Worm (Caenorhabditis elegans) whole organism, L4 larva: ENCODE measurements around the gene M110.8.

ENCODE experiments used
- F10B5.3 ChIP-seq: sonication (generic microtip); optimal IDR thresholded peaks from 2 replicates; lab custom pipeline; 2016; ENCODE audit warnings: mild to moderate bottlenecking, missing genetic modification characterization, missing compliant biosample characterization
- F26F4.8 ChIP-seq: fragments of 200-800 bp; sonication (Bioruptor generic); conservative IDR thresholded peaks from 2 replicates; pipeline ENCODE4 v1.3.6; 2022; ENCODE audit warnings: missing genetic modification characterization, missing compliant biosample characterization
- F49E8.2 ChIP-seq: sonication (generic microtip); optimal IDR thresholded peaks from 2 replicates; lab custom pipeline; 2016; ENCODE audit warnings: missing compliant biosample characterization, mild to moderate bottlenecking, missing genetic modification characterization, borderline replicate concordance
- T20F7.1 ChIP-seq: fragments of 200-800 bp; sonication (Bioruptor generic); optimal IDR thresholded peaks from 2 replicates; lab custom pipeline; 2018; ENCODE audit warnings: mild to moderate bottlenecking, missing genetic modification characterization, missing compliant biosample characterization
- Y105C5A.15 ChIP-seq: fragments of 200-800 bp; sonication (Bioruptor generic); IDR thresholded peaks from 2 replicates; pipeline ENCODE4 v1.3.6; 2022; ENCODE audit warnings: missing genetic modification characterization, missing compliant biosample characterization
- Y48G9A.11 ChIP-seq: fragments of 200-800 bp; sonication (Bioruptor generic); IDR thresholded peaks from 2 replicates; pipeline ENCODE4 v1.3.6; 2022; ENCODE audit warnings: missing genetic modification reagents, missing genetic modification characterization, missing compliant biosample characterization
- Y5F2A.4 ChIP-seq: fragments of 200-800 bp; sonication (Bioruptor generic); optimal IDR thresholded peaks from 2 replicates; lab custom pipeline; 2018; ENCODE audit warnings: mild to moderate bottlenecking, missing genetic modification characterization, missing compliant biosample characterization
- aly-2 ChIP-seq: sonication (generic microtip); optimal IDR thresholded peaks from 2 replicates; lab custom pipeline; 2018; ENCODE audit warnings: missing biosample characterization, missing genetic modification characterization
- ama-1 ChIP-seq: fragments of 150-350 bp; optimal IDR thresholded peaks from 2 replicates; lab custom pipeline; 2014; ENCODE audit warnings: inconsistent platforms, mixed read lengths
- ceh-44 ChIP-seq: fragments of 200-800 bp; sonication (Bioruptor generic); IDR thresholded peaks from 2 replicates; pipeline ENCODE4 v1.3.6; 2022; ENCODE audit warnings: missing genetic modification reagents, missing genetic modification characterization, missing compliant biosample characterization
- ceh-62 ChIP-seq: sonication (generic microtip); optimal IDR thresholded peaks from 2 replicates; lab custom pipeline; 2017; ENCODE audit warnings: missing biosample characterization, missing genetic modification characterization
- ceh-82 ChIP-seq: sonication (generic microtip); optimal IDR thresholded peaks from 2 replicates; lab custom pipeline; 2017; ENCODE audit warnings: missing biosample characterization, missing genetic modification characterization
- cey-2 ChIP-seq: sonication (generic microtip); optimal IDR thresholded peaks from 3 replicates; lab custom pipeline; 2017; ENCODE audit warnings: missing genetic modification characterization, mild to moderate bottlenecking, missing compliant biosample characterization, antibody characterized with exemption, borderline replicate concordance; ENCODE audit not compliant: insufficient read depth
- ctbp-1 ChIP-seq: fragments of 200-800 bp; sonication (Bioruptor generic); IDR thresholded peaks from 2 replicates; pipeline ENCODE4 v1.3.6; 2022; ENCODE audit warnings: missing genetic modification reagents, missing genetic modification characterization, missing compliant biosample characterization
- daf-12 ChIP-seq: fragments of 150-350 bp; optimal IDR thresholded peaks from 2 replicates; lab custom pipeline; 2014; ENCODE audit warnings: missing biosample characterization, missing genetic modification reagents, missing genetic modification characterization
- daf-16 ChIP-seq, 3 experiments: sonication (generic microtip); optimal IDR thresholded peaks; 2 replicates each; lab custom pipeline; 2016 to 2017; ENCODE audit warnings: missing genetic modification characterization in 3 of 3, missing genetic modification reagents in 3 of 3, mild to moderate bottlenecking in 2 of 3, missing compliant biosample characterization in 2 of 3, missing biosample characterization in 1 of 3, moderate library complexity in 1 of 3
- daf-19 ChIP-seq: fragments of 200-800 bp; sonication (Bioruptor generic); conservative IDR thresholded peaks from 2 replicates; pipeline ENCODE4 v1.3.6; 2022; ENCODE audit warnings: missing genetic modification characterization, missing compliant biosample characterization
- dpl-1 ChIP-seq: fragments of 150-350 bp; optimal IDR thresholded peaks from 2 replicates; lab custom pipeline; 2014; ENCODE audit warnings: missing biosample characterization, missing genetic modification reagents, missing genetic modification characterization
- duxl-1 ChIP-seq: sonication (generic microtip); optimal IDR thresholded peaks from 2 replicates; lab custom pipeline; 2016; ENCODE audit warnings: mild to moderate bottlenecking, missing genetic modification characterization, moderate library complexity, missing compliant biosample characterization; ENCODE audit not compliant: poor library complexity
- dve-1 ChIP-seq: sonication (generic microtip); optimal IDR thresholded peaks from 2 replicates; lab custom pipeline; 2017; ENCODE audit warnings: antibody characterized with exemption, mild to moderate bottlenecking, missing genetic modification characterization, missing compliant biosample characterization; ENCODE audit not compliant: insufficient read depth
- egl-27 ChIP-seq: sonication (generic microtip); optimal IDR thresholded peaks from 3 replicates; lab custom pipeline; 2017; ENCODE audit warnings: missing biosample characterization, missing genetic modification reagents, missing genetic modification characterization
- egl-43 ChIP-seq: fragments of 200-800 bp; sonication (Bioruptor generic); IDR thresholded peaks from 2 replicates; pipeline ENCODE4 v1.3.6; 2022; ENCODE audit warnings: missing genetic modification reagents, missing genetic modification characterization, missing compliant biosample characterization
- fkh-10 ChIP-seq: fragments of 150-350 bp; optimal IDR thresholded peaks from 2 replicates; lab custom pipeline; 2014; ENCODE audit warnings: missing biosample characterization, missing genetic modification reagents, missing genetic modification characterization
- fos-1 ChIP-seq: fragments of 150-350 bp; optimal IDR thresholded peaks from 2 replicates; lab custom pipeline; 2014; ENCODE audit warnings: missing biosample characterization, missing genetic modification characterization
- gei-8 ChIP-seq: fragments of 200-800 bp; sonication (Bioruptor generic); optimal IDR thresholded peaks from 2 replicates; lab custom pipeline; 2018; ENCODE audit warnings: mild to moderate bottlenecking, missing genetic modification characterization, missing compliant biosample characterization
- hmg-1.1 ChIP-seq: fragments of 200-800 bp; sonication (Bioruptor generic); IDR thresholded peaks from 2 replicates; pipeline ENCODE4 v1.3.6; 2022; ENCODE audit warnings: missing genetic modification reagents, missing genetic modification characterization, missing compliant biosample characterization
- lim-7 ChIP-seq: fragments of 200-800 bp; sonication (Bioruptor generic); IDR thresholded peaks from 2 replicates; pipeline ENCODE4 v1.3.6; 2022; ENCODE audit warnings: missing genetic modification characterization, missing compliant biosample characterization
- lin-1 ChIP-seq: fragments of 200-800 bp; sonication (Bioruptor generic); IDR thresholded peaks from 2 replicates; pipeline ENCODE4 v1.3.6; 2022; ENCODE audit warnings: missing genetic modification reagents, missing genetic modification characterization, missing compliant biosample characterization
- lin-38 ChIP-seq: fragments of 200-800 bp; sonication (Bioruptor generic); IDR thresholded peaks from 2 replicates; pipeline ENCODE4 v1.3.6; 2022; ENCODE audit warnings: missing genetic modification reagents, missing genetic modification characterization, missing compliant biosample characterization
- lin-39 ChIP-seq: fragments of 150-350 bp; optimal IDR thresholded peaks from 2 replicates; lab custom pipeline; 2014; ENCODE audit warnings: missing biosample characterization, missing genetic modification reagents, missing genetic modification characterization
- lsy-2 ChIP-seq, 2 experiments: fragments of 150-350 bp in 1 of 2; sonication (generic microtip) in 1 of 2; optimal IDR thresholded peaks; 2 replicates each; lab custom pipeline; 2014 to 2017; ENCODE audit warnings: missing biosample characterization in 2 of 2, missing genetic modification characterization in 2 of 2
- madf-9 ChIP-seq: fragments of 200-800 bp; sonication (Bioruptor generic); conservative IDR thresholded peaks from 2 replicates; pipeline ENCODE4 v1.3.6; 2022; ENCODE audit warnings: missing genetic modification reagents, missing genetic modification characterization, missing compliant biosample characterization
- mdl-1 ChIP-seq, 2 experiments: fragments of 150-350 bp in 1 of 2; sonication (generic microtip) in 1 of 2; optimal IDR thresholded peaks; 2 replicates each; lab custom pipeline; 2014 to 2017; ENCODE audit warnings: missing biosample characterization in 2 of 2, missing genetic modification characterization in 2 of 2
- mxl-3 ChIP-seq: fragments of 200-800 bp; sonication (Bioruptor generic); optimal IDR thresholded peaks from 2 replicates; lab custom pipeline; 2018; ENCODE audit warnings: mild to moderate bottlenecking, missing genetic modification characterization, missing compliant biosample characterization
- nhr-11 ChIP-seq: fragments of 150-350 bp; optimal IDR thresholded peaks from 2 replicates; lab custom pipeline; 2014; ENCODE audit warnings: missing biosample characterization, missing genetic modification characterization
- nhr-111 ChIP-seq: fragments of 200-800 bp; sonication (Bioruptor generic); optimal IDR thresholded peaks from 2 replicates; lab custom pipeline; 2018; ENCODE audit warnings: mild to moderate bottlenecking, missing genetic modification characterization, missing compliant biosample characterization
- nhr-42 ChIP-seq: fragments of 200-800 bp; sonication (Bioruptor generic); IDR thresholded peaks from 2 replicates; pipeline ENCODE4 v1.3.6; 2022; ENCODE audit warnings: missing genetic modification characterization, missing compliant biosample characterization
- nhr-48 ChIP-seq: sonication (generic microtip); optimal IDR thresholded peaks from 2 replicates; lab custom pipeline; 2016; ENCODE audit warnings: mild to moderate bottlenecking, missing genetic modification characterization, missing compliant biosample characterization
- nhr-6 ChIP-seq: fragments of 150-350 bp; optimal IDR thresholded peaks from 2 replicates; lab custom pipeline; 2014; ENCODE audit warnings: missing biosample characterization, missing genetic modification characterization
- snpc-1.2 ChIP-seq: fragments of 200-800 bp; sonication (Bioruptor generic); IDR thresholded peaks from 2 replicates; pipeline ENCODE4 v1.3.6; 2022; ENCODE audit warnings: missing genetic modification reagents, missing genetic modification characterization, missing compliant biosample characterization
- snpc-4 ChIP-seq: fragments of 150-350 bp; optimal IDR thresholded peaks from 2 replicates; lab custom pipeline; 2014; ENCODE audit warnings: missing biosample characterization, missing genetic modification characterization
- spr-3 ChIP-seq: fragments of 200-800 bp; sonication (Bioruptor generic); optimal IDR thresholded peaks from 2 replicates; lab custom pipeline; 2018; ENCODE audit warnings: mild to moderate bottlenecking, missing genetic modification characterization, missing compliant biosample characterization
- tag-97 ChIP-seq: fragments of 200-800 bp; sonication (Bioruptor generic); IDR thresholded peaks from 2 replicates; pipeline ENCODE4 v1.3.6; 2022; ENCODE audit warnings: missing genetic modification characterization, missing compliant biosample characterization
- zip-11 ChIP-seq: fragments of 200-800 bp; sonication (Bioruptor generic); IDR thresholded peaks from 2 replicates; pipeline ENCODE4 v1.3.6; 2022; ENCODE audit warnings: missing genetic modification characterization, missing compliant biosample characterization
- zip-2 ChIP-seq: fragments of 150-350 bp; optimal IDR thresholded peaks from 2 replicates; lab custom pipeline; 2014; ENCODE audit warnings: missing biosample characterization, missing genetic modification characterization
- ztf-11 ChIP-seq: fragments of 150-350 bp; optimal IDR thresholded peaks from 2 replicates; lab custom pipeline; 2014; ENCODE audit warnings: missing biosample characterization, missing genetic modification characterization
- ztf-7 ChIP-seq: fragments of 150-350 bp; optimal IDR thresholded peaks from 2 replicates; lab custom pipeline; 2014; ENCODE audit warnings: missing biosample characterization, missing genetic modification characterization

Gene M110.8

ce11 chrII:8187516-8187915 lies 21.9 kb downstream of the M110.8 start:
- TF ChIP-seq F49E8.2 (tag; lab: Kevin White, UChicago): peak; percentile 6
- no peak for TF ChIP-seq T20F7.1 (GFP tag; lab: Kevin White, UChicago)
- peak; percentile 29 for TF ChIP-seq nhr-111 (GFP tag; lab: Kevin White, UChicago)
- TF ChIP-seq lin-38 (GFP tag; lab: Robert Waterston, UW): peak; percentile 54; the same call in 1 of the 2 replicates
- TF ChIP-seq ctbp-1 (GFP tag; lab: Robert Waterston, UW): peak; percentile 26; the same call in 1 of the 2 replicates
- TF ChIP-seq lin-1 (GFP tag; lab: Robert Waterston, UW): 0 out of 2 replicates have a peak, but pooled peaks have one; percentile 9

ce11 chrII:8185016-8185493 lies 24.3 kb downstream of the M110.8 start, which contains the start of the genes mig-5 and cct-1:
Gene mig-5, minus strand, starts transcription at chrII:8185023.
Gene cct-1, plus strand, starts transcription at chrII:8185443.
- TF ChIP-seq ctbp-1 (GFP tag; lab: Robert Waterston, UW) (peak; percentile 93), aly-2 (tag; lab: Kevin White, UChicago) (no peak), ama-1 (lab: Kevin White, UChicago) (no peak), spr-3 (peak; percentile 78), hmg-1.1 (GFP tag; lab: Robert Waterston, UW) (peak; percentile 98), lsy-2 (tag; optimal IDR thresholded peaks at IDR 0.05; lab: Kevin White, UChicago) (peak; percentile 99 to 100), snpc-1.2 (GFP tag; lab: Robert Waterston, UW) (no peak), duxl-1 (tag; lab: Kevin White, UChicago) (peak; percentile 92), lin-39 (tag; lab: Kevin White, UChicago) (peak; percentile 83), nhr-48 (tag; lab: Kevin White, UChicago) (peak; percentile 87), daf-16 (GFP tag; optimal IDR thresholded peaks at IDR 0.05; lab: Kevin White, UChicago) (peak; percentile 61 to 87), daf-16 (tag; optimal IDR thresholded peaks at IDR 0.05; lab: Kevin White, UChicago) (peak; percentile 84), zip-2 (peak; percentile 81), nhr-42 (GFP tag; lab: Robert Waterston, UW) (peak; percentile 78; the same call in 1 of the 2 replicates), egl-43 (peak; percentile 66), Y48G9A.11 (GFP tag; lab: Robert Waterston, UW) (peak; percentile 58), mxl-3 (GFP tag; lab: Kevin White, UChicago) (peak; percentile 56), ztf-7 (tag; lab: Kevin White, UChicago) (peak; percentile 87), Y5F2A.4 (GFP tag; lab: Kevin White, UChicago) (peak; percentile 41), tag-97 (GFP tag; lab: Robert Waterston, UW) (no peak), F26F4.8 (no peak), F10B5.3 (tag; lab: Kevin White, UChicago) (peak; percentile 85), dve-1 (tag; lab: Kevin White, UChicago) (peak; percentile 98), daf-12 (tag; lab: Kevin White, UChicago) (no peak), ceh-62 (tag; lab: Kevin White, UChicago) (no peak), ceh-44 (GFP tag; lab: Robert Waterston, UW) (peak; percentile 53; the same call in 1 of the 2 replicates), egl-27 (tag; lab: Kevin White, UChicago) (no peak), fos-1 (peak; percentile 9), daf-19 (GFP tag; lab: Robert Waterston, UW) (no peak), fkh-10 (GFP tag; lab: Kevin White, UChicago) (peak; percentile 97), dpl-1 (GFP tag; lab: Kevin White, UChicago) (peak; percentile 91), T20F7.1 (GFP tag; lab: Kevin White, UChicago) (peak; percentile 93), nhr-11 (peak; percentile 95), nhr-6 (tag; lab: Kevin White, UChicago) (peak; percentile 98), Y105C5A.15 (no peak), ceh-82 (tag; lab: Kevin White, UChicago) (no peak), nhr-111 (GFP tag; lab: Kevin White, UChicago) (no peak), F49E8.2 (tag; lab: Kevin White, UChicago) (no peak), mdl-1 (tag; optimal IDR thresholded peaks at IDR 0.05; lab: Kevin White, UChicago) (peak; percentile 51 to 75), zip-11 (no peak), snpc-4 (no peak), lim-7 (GFP tag; lab: Robert Waterston, UW) (no peak), cey-2 (tag; lab: Kevin White, UChicago) (no peak), madf-9 (GFP tag; lab: Robert Waterston, UW) (no peak), gei-8 (GFP tag; lab: Kevin White, UChicago) (no peak), ztf-11 (no peak)
